Worm (Caenorhabditis elegans) whole organism, young adult: ENCODE data around the gene T19H12.3.

Experiments
- B0336.3 ChIP-seq: fragments of 200-800 bp; sonication (Bioruptor generic); IDR thresholded peaks from 2 replicates; pipeline ENCODE4 v1.3.6; 2022; ENCODE audit warnings: missing genetic modification characterization, missing compliant biosample characterization
- F33H1.4 ChIP-seq: fragments of 200-800 bp; sonication (Bioruptor generic); IDR thresholded peaks from 2 replicates; pipeline ENCODE4 v1.3.6; 2022; ENCODE audit warnings: missing genetic modification reagents, missing genetic modification characterization, missing compliant biosample characterization
- F39B2.1 ChIP-seq: fragments of 200-800 bp; sonication (Bioruptor generic); IDR thresholded peaks from 2 replicates; pipeline ENCODE4 v1.3.6; 2022; ENCODE audit warnings: missing genetic modification reagents, missing genetic modification characterization, missing compliant biosample characterization
- F49E8.2 ChIP-seq: sonication (generic microtip); optimal IDR thresholded peaks from 3 replicates; lab custom pipeline; 2017; ENCODE audit warnings: missing genetic modification characterization, mild to moderate bottlenecking, missing compliant biosample characterization, antibody characterized with exemption, moderate library complexity; ENCODE audit not compliant: insufficient read depth
- T07F8.4 ChIP-seq: sonication (generic microtip); optimal IDR thresholded peaks from 2 replicates; lab custom pipeline; 2016; ENCODE audit warnings: mild to moderate bottlenecking, missing genetic modification characterization, moderate library complexity, missing compliant biosample characterization
- Y53F4B.3 ChIP-seq: fragments of 200-800 bp; sonication (Bioruptor generic); IDR thresholded peaks from 2 replicates; pipeline ENCODE4 v1.3.6; 2022; ENCODE audit warnings: missing genetic modification reagents, missing genetic modification characterization, missing compliant biosample characterization
- Y53G8AR.9 ChIP-seq: fragments of 200-800 bp; sonication (Bioruptor generic); conservative IDR thresholded peaks from 2 replicates; pipeline ENCODE4 v1.3.6; 2022; ENCODE audit warnings: missing genetic modification reagents, missing genetic modification characterization, missing compliant biosample characterization
- Y56A3A.18 ChIP-seq: fragments of 200-800 bp; sonication (Bioruptor generic); IDR thresholded peaks from 2 replicates; pipeline ENCODE4 v1.3.6; 2022; ENCODE audit warnings: missing genetic modification reagents, missing genetic modification characterization, missing compliant biosample characterization
- Y79H2A.3 ChIP-seq: fragments of 200-800 bp; sonication (Bioruptor generic); conservative IDR thresholded peaks from 2 replicates; pipeline ENCODE4 v1.3.6; 2022; ENCODE audit warnings: missing genetic modification reagents, missing genetic modification characterization, missing compliant biosample characterization
- aptf-3 ChIP-seq: fragments of 200-800 bp; sonication (Bioruptor generic); IDR thresholded peaks from 2 replicates; pipeline ENCODE4 v1.3.6; 2022; ENCODE audit warnings: missing genetic modification characterization, missing compliant biosample characterization
- atf-7 ChIP-seq: sonication (generic microtip); optimal IDR thresholded peaks from 2 replicates; lab custom pipeline; 2017; ENCODE audit warnings: mild to moderate bottlenecking, missing genetic modification characterization, missing compliant biosample characterization
- attf-6 ChIP-seq: fragments of 200-800 bp; sonication (Bioruptor generic); IDR thresholded peaks from 2 replicates; pipeline ENCODE4 v1.3.6; 2022; ENCODE audit warnings: missing genetic modification reagents, missing genetic modification characterization, missing compliant biosample characterization
- bed-2 ChIP-seq: fragments of 200-800 bp; sonication (Bioruptor generic); IDR thresholded peaks from 2 replicates; pipeline ENCODE4 v1.3.6; 2022; ENCODE audit warnings: missing genetic modification reagents, missing genetic modification characterization, missing compliant biosample characterization
- cebp-1 ChIP-seq, 2 experiments: fragments of 200-800 bp in 1 of 2; sonication (Bioruptor generic) in 1 of 2; sonication (generic microtip) in 1 of 2; IDR thresholded peaks in 1 of 2; optimal IDR thresholded peaks in 1 of 2; 2 replicates each; pipeline versions ENCODE4 v1.3.6 to Lab custom; 2017 to 2022; ENCODE audit warnings: missing compliant biosample characterization in 2 of 2, missing genetic modification characterization in 2 of 2, mild to moderate bottlenecking in 1 of 2, missing genetic modification reagents in 1 of 2, moderate library complexity in 1 of 2
- cebp-2 ChIP-seq: fragments of 200-800 bp; sonication (Bioruptor generic); IDR thresholded peaks from 2 replicates; pipeline ENCODE4 v1.3.6; 2022; ENCODE audit warnings: missing genetic modification characterization, missing compliant biosample characterization
- ceh-58 ChIP-seq: fragments of 200-800 bp; sonication (Bioruptor generic); IDR thresholded peaks from 2 replicates; pipeline ENCODE4 v1.3.6; 2022; ENCODE audit warnings: missing genetic modification characterization, missing compliant biosample characterization
- ceh-91 ChIP-seq: fragments of 200-800 bp; sonication (Bioruptor generic); IDR thresholded peaks from 2 replicates; pipeline ENCODE4 v1.3.6; 2022; ENCODE audit warnings: missing genetic modification reagents, missing genetic modification characterization, missing compliant biosample characterization
- die-1 ChIP-seq: sonication (generic microtip); optimal IDR thresholded peaks from 2 replicates; lab custom pipeline; 2016; ENCODE audit warnings: missing genotype, mild to moderate bottlenecking, missing genetic modification characterization, missing compliant biosample characterization
- dox-1 ChIP-seq: fragments of 200-800 bp; sonication (Bioruptor generic); IDR thresholded peaks from 2 replicates; pipeline ENCODE4 v1.3.6; 2022; ENCODE audit warnings: missing genetic modification reagents, missing genetic modification characterization, missing compliant biosample characterization
- efl-1 ChIP-seq: fragments of 150-350 bp; optimal IDR thresholded peaks from 2 replicates; lab custom pipeline; 2014; ENCODE audit warnings: missing biosample characterization, missing genetic modification reagents, missing genetic modification characterization
- egrh-3 ChIP-seq: fragments of 200-800 bp; sonication (Bioruptor generic); IDR thresholded peaks from 2 replicates; pipeline ENCODE4 v1.3.6; 2022; ENCODE audit warnings: missing genetic modification reagents, missing genetic modification characterization, missing compliant biosample characterization
- ekl-4 ChIP-seq: fragments of 200-800 bp; sonication (Bioruptor generic); IDR thresholded peaks from 2 replicates; pipeline ENCODE4 v1.3.6; 2022; ENCODE audit warnings: missing genetic modification reagents, missing genetic modification characterization, missing compliant biosample characterization
- him-1 ChIP-seq: sonication (generic microtip); optimal IDR thresholded peaks from 2 replicates; lab custom pipeline; 2016; ENCODE audit warnings: missing genotype, missing genetic modification reagents, missing genetic modification characterization, missing compliant biosample characterization
- hrde-1 ChIP-seq: sonication (generic microtip); optimal IDR thresholded peaks from 2 replicates; lab custom pipeline; 2016; ENCODE audit warnings: missing genetic modification characterization, mild to moderate bottlenecking, missing compliant biosample characterization, moderate library complexity, missing genotype, missing genetic modification reagents, borderline replicate concordance
- hsf-1 ChIP-seq: fragments of 200-800 bp; sonication (Bioruptor generic); IDR thresholded peaks from 2 replicates; pipeline ENCODE4 v1.3.6; 2022; ENCODE audit warnings: missing genetic modification reagents, missing genetic modification characterization, missing compliant biosample characterization
- lag-1 ChIP-seq: fragments of 200-800 bp; sonication (Bioruptor generic); IDR thresholded peaks from 2 replicates; pipeline ENCODE4 v1.3.6; 2022; ENCODE audit warnings: missing genetic modification reagents, missing genetic modification characterization, missing compliant biosample characterization
- lin-26 ChIP-seq: fragments of 200-800 bp; sonication (Bioruptor generic); IDR thresholded peaks from 2 replicates; pipeline ENCODE4 v1.3.6; 2022; ENCODE audit warnings: missing genetic modification reagents, missing genetic modification characterization, missing compliant biosample characterization
- lin-35 ChIP-seq, 3 experiments: fragments of 150-350 bp in 2 of 3; sonication (generic microtip) in 1 of 3; optimal IDR thresholded peaks; 2 replicates each; lab custom pipeline; 2014 to 2018; ENCODE audit warnings: missing biosample characterization in 3 of 3, missing genetic modification characterization in 3 of 3, missing genetic modification reagents in 3 of 3
- madf-3 ChIP-seq: fragments of 200-800 bp; sonication (Bioruptor generic); IDR thresholded peaks from 2 replicates; pipeline ENCODE4 v1.3.6; 2022; ENCODE audit warnings: missing genetic modification reagents, missing genetic modification characterization, missing compliant biosample characterization
- madf-6 ChIP-seq: fragments of 200-800 bp; sonication (Bioruptor generic); IDR thresholded peaks from 2 replicates; pipeline ENCODE4 v1.3.6; 2022; ENCODE audit warnings: missing genetic modification reagents, missing genetic modification characterization, missing compliant biosample characterization
- madf-8 ChIP-seq: fragments of 200-800 bp; sonication (Bioruptor generic); conservative IDR thresholded peaks from 2 replicates; pipeline ENCODE4 v1.3.6; 2022; ENCODE audit warnings: missing genetic modification reagents, missing genetic modification characterization, missing compliant biosample characterization
- mcd-1 ChIP-seq: fragments of 200-800 bp; sonication (Bioruptor generic); IDR thresholded peaks from 2 replicates; pipeline ENCODE4 v1.3.6; 2022; ENCODE audit warnings: missing genetic modification reagents, missing genetic modification characterization, missing compliant biosample characterization
- mxl-1 ChIP-seq: sonication (generic microtip); optimal IDR thresholded peaks from 2 replicates; lab custom pipeline; 2016; ENCODE audit warnings: missing genetic modification characterization, missing compliant biosample characterization
- nfya-2 ChIP-seq: fragments of 200-800 bp; sonication (Bioruptor generic); IDR thresholded peaks from 2 replicates; pipeline ENCODE4 v1.3.6; 2022; ENCODE audit warnings: missing genetic modification reagents, missing genetic modification characterization, missing compliant biosample characterization
- nhr-90 ChIP-seq: sonication (generic microtip); optimal IDR thresholded peaks from 2 replicates; lab custom pipeline; 2016; ENCODE audit warnings: missing genotype, mild to moderate bottlenecking, missing genetic modification characterization, missing compliant biosample characterization
- pbrm-1 ChIP-seq: fragments of 200-800 bp; sonication (Bioruptor generic); IDR thresholded peaks from 2 replicates; pipeline ENCODE4 v1.3.6; 2022; ENCODE audit warnings: missing genetic modification reagents, missing genetic modification characterization, missing compliant biosample characterization
- rcor-1 ChIP-seq: fragments of 200-800 bp; sonication (Bioruptor generic); IDR thresholded peaks from 2 replicates; pipeline ENCODE4 v1.3.6; 2022; ENCODE audit warnings: missing genetic modification reagents, missing genetic modification characterization, missing compliant biosample characterization
- rpc-1 ChIP-seq, 2 experiments: fragments of 150-350 bp in 1 of 2; sonication (generic microtip) in 1 of 2; optimal IDR thresholded peaks; 2 replicates each; lab custom pipeline; 2014 to 2018; ENCODE audit warnings: missing biosample characterization in 1 of 2, missing genetic modification characterization in 1 of 2, missing genetic modification reagents in 1 of 2, missing genotype in 1 of 2
- snpc-1.3 ChIP-seq: sonication (generic microtip); optimal IDR thresholded peaks from 2 replicates; lab custom pipeline; 2017; ENCODE audit warnings: missing genetic modification characterization, mild to moderate bottlenecking, missing compliant biosample characterization, antibody characterized with exemption, moderate library complexity, missing genotype, missing genetic modification reagents; ENCODE audit not compliant: insufficient read depth
- snpc-3.4 ChIP-seq: sonication (generic microtip); optimal IDR thresholded peaks from 2 replicates; lab custom pipeline; 2017; ENCODE audit warnings: missing genetic modification characterization, mild to moderate bottlenecking, missing compliant biosample characterization, antibody characterized with exemption, moderate library complexity, missing genotype, missing genetic modification reagents
- snpc-4 ChIP-seq, 5 experiments: fragments of 150-350 bp in 1 of 5; sonication (generic microtip) in 4 of 5; optimal IDR thresholded peaks; 2 replicates each; lab custom pipeline; 2014 to 2018; ENCODE audit warnings: missing genetic modification characterization in 5 of 5, missing biosample characterization in 3 of 5, antibody characterized with exemption in 2 of 5, mild to moderate bottlenecking in 2 of 5, missing compliant biosample characterization in 2 of 5, missing genotype in 2 of 5, moderate library complexity in 2 of 5, missing genetic modification reagents in 1 of 5
- unc-130 ChIP-seq: sonication (generic microtip); optimal IDR thresholded peaks from 2 replicates; lab custom pipeline; 2016; ENCODE audit warnings: missing genetic modification reagents, missing genetic modification characterization, missing compliant biosample characterization
- xnd-1 ChIP-seq: sonication (generic microtip); optimal IDR thresholded peaks from 2 replicates; lab custom pipeline; 2016; ENCODE audit warnings: missing genotype, missing genetic modification reagents, missing genetic modification characterization, missing compliant biosample characterization
- zfh-2 ChIP-seq: fragments of 200-800 bp; sonication (Bioruptor generic); conservative IDR thresholded peaks from 2 replicates; pipeline ENCODE4 v1.3.6; 2022; ENCODE audit warnings: missing genetic modification reagents, missing genetic modification characterization, missing compliant biosample characterization

Gene T19H12.3

ce11 chrV:4890781-4891180 is 5.3 kb downstream of the T19H12.3 start:
- TF ChIP-seq nfya-2 (no peak), egrh-3 (GFP tag; lab: Robert Waterston, UW) (peak; percentile 70; the same call in 1 of the 2 replicates), zfh-2 (GFP tag; lab: Robert Waterston, UW) (peak; percentile 81)

ce11 chrV:4891305-4891704 is 5.8 kb downstream of the T19H12.3 start:
- TF ChIP-seq ceh-91 (GFP tag; lab: Robert Waterston, UW) = no peak
- peak; percentile 81 for TF ChIP-seq madf-3 (GFP tag; lab: Robert Waterston, UW)
- TF ChIP-seq attf-6 = peak; percentile 70; the same call in 1 of the 2 replicates
- TF ChIP-seq efl-1 = peak; percentile 38
- TF ChIP-seq xnd-1 (tag; lab: Kevin White, UChicago) = peak; percentile 74
- TF ChIP-seq cebp-1 (GFP tag; IDR thresholded peaks at IDR 0.05; lab: Robert Waterston, UW) = no peak
- no peak for TF ChIP-seq cebp-1 (tag; optimal IDR thresholded peaks at IDR 0.05; lab: Kevin White, UChicago)
- TF ChIP-seq ceh-58 (GFP tag; lab: Robert Waterston, UW) = 0 out of 2 replicates have a peak, but pooled peaks have one; percentile 15
- TF ChIP-seq nhr-90 = no peak
- TF ChIP-seq T07F8.4 (tag; lab: Kevin White, UChicago) = no peak
- TF ChIP-seq hsf-1 (GFP tag; lab: Robert Waterston, UW) = peak; percentile 77
- peak in 1 of 3 experiments; percentile 7 for TF ChIP-seq lin-35 (GFP tag; optimal IDR thresholded peaks at IDR 0.05; lab: Kevin White, UChicago)
- TF ChIP-seq Y56A3A.18 (GFP tag; lab: Robert Waterston, UW) = 0 out of 2 replicates have a peak, but pooled peaks have one; percentile 6
- peak; percentile 84 for TF ChIP-seq B0336.3
- peak; percentile 85; the same call in 1 of the 2 replicates for TF ChIP-seq Y79H2A.3
- 0 out of 2 replicates have a peak, but pooled peaks have one; percentile 74 for TF ChIP-seq cebp-2 (GFP tag; lab: Robert Waterston, UW)
- TF ChIP-seq Y53G8AR.9 (GFP tag; lab: Robert Waterston, UW) = peak; percentile 83
- peak; percentile 45 for TF ChIP-seq snpc-1.3
- TF ChIP-seq F49E8.2 (tag; lab: Kevin White, UChicago) = peak; percentile 38
- TF ChIP-seq unc-130 (GFP tag; lab: Kevin White, UChicago) = peak; percentile 6
- no peak for TF ChIP-seq atf-7 (tag; lab: Kevin White, UChicago)
- TF ChIP-seq F33H1.4 (GFP tag; lab: Robert Waterston, UW) = peak; percentile 45
- TF ChIP-seq snpc-3.4 = peak; percentile 51
- no peak for TF ChIP-seq lag-1
- TF ChIP-seq madf-6 (GFP tag; lab: Robert Waterston, UW) = peak; percentile 84
- no peak for TF ChIP-seq rpc-1 (optimal IDR thresholded peaks at IDR 0.05; lab: Kevin White, UChicago)
- TF ChIP-seq rpc-1 (tag; optimal IDR thresholded peaks at IDR 0.05; lab: Kevin White, UChicago) = no peak
- TF ChIP-seq mxl-1 = peak; percentile 8
- peak; percentile 53 for TF ChIP-seq madf-8 (GFP tag; lab: Robert Waterston, UW)
- TF ChIP-seq snpc-4 (GFP tag; optimal IDR thresholded peaks at IDR 0.05; lab: Kevin White, UChicago) = no peak
- peak in 2 of 4 experiments; percentile 6 to 31 for TF ChIP-seq snpc-4 (tag; optimal IDR thresholded peaks at IDR 0.05; lab: Kevin White, UChicago)
- 0 out of 2 replicates have a peak, but pooled peaks have one; percentile 15 for TF ChIP-seq mcd-1 (GFP tag; lab: Robert Waterston, UW)
- TF ChIP-seq Y53F4B.3 (GFP tag; lab: Robert Waterston, UW) = no peak
- peak; percentile 23; the same call in 1 of the 2 replicates for TF ChIP-seq dox-1
- peak; percentile 9 for TF ChIP-seq him-1 (tag; lab: Kevin White, UChicago)
- TF ChIP-seq lin-26 (GFP tag; lab: Robert Waterston, UW) = peak; percentile 63; the same call in 1 of the 2 replicates
- peak; percentile 73 for TF ChIP-seq ekl-4 (GFP tag; lab: Robert Waterston, UW)
- peak; percentile 62; the same call in 1 of the 2 replicates for TF ChIP-seq pbrm-1
- peak; percentile 70 for TF ChIP-seq hrde-1
- TF ChIP-seq F39B2.1 (GFP tag; lab: Robert Waterston, UW) = peak; percentile 75; the same call in 1 of the 2 replicates
- peak; percentile 16 for TF ChIP-seq die-1 (tag; lab: Kevin White, UChicago)
- TF ChIP-seq aptf-3 = peak; percentile 6; the same call in 1 of the 2 replicates
- TF ChIP-seq bed-2 = no peak
- TF ChIP-seq rcor-1 (GFP tag; lab: Robert Waterston, UW) = peak; percentile 52; the same call in 1 of the 2 replicates
